Fruit fly (Drosophila melanogaster) whole organism, embryonic: ENCODE measurements around the gene Cnb.
A peak's percentile ranks its signal among the peaks of the same experiment; 100 is the strongest.

Experiments
- B-H1 ChIP-seq: fragments of 200-800 bp; sonication (Bioruptor generic); IDR thresholded peaks from 3 replicates; pipeline ENCODE4 v1.3.6; 2022; ENCODE audit warnings: missing biosample characterization, missing genetic modification characterization
- BEAF-32 ChIP-seq: fragments of 200-800 bp; sonication (Bioruptor generic); optimal IDR thresholded peaks from 3 replicates; lab custom pipeline; 2017; ENCODE audit warnings: missing biosample characterization, missing genetic modification characterization, mild to moderate bottlenecking, moderate library complexity, missing genetic modification reagents
- Bdp1 ChIP-seq: fragments of 200-800 bp; sonication (Bioruptor generic); optimal IDR thresholded peaks from 3 replicates; lab custom pipeline; 2016; ENCODE audit warnings: missing biosample characterization, missing genetic modification characterization
- CG10565 ChIP-seq: fragments of 200-800 bp; sonication (Bioruptor generic); optimal IDR thresholded peaks from 3 replicates; lab custom pipeline; 2016; ENCODE audit warnings: missing biosample characterization, mild to moderate bottlenecking, missing genetic modification characterization
- CG15514 ChIP-seq: fragments of 200-800 bp; sonication (Bioruptor generic); optimal IDR thresholded peaks from 3 replicates; lab custom pipeline; 2017; ENCODE audit warnings: missing biosample characterization, missing genetic modification characterization, mild to moderate bottlenecking, moderate library complexity, missing genetic modification reagents
- CG17186 ChIP-seq: fragments of 200-800 bp; sonication (Bioruptor generic); optimal IDR thresholded peaks from 3 replicates; lab custom pipeline; 2017; ENCODE audit warnings: missing biosample characterization, missing genetic modification reagents, missing genetic modification characterization
- CG17829 ChIP-seq: fragments of 200-800 bp; optimal IDR thresholded peaks from 2 replicates; lab custom pipeline; 2019; ENCODE audit warnings: missing biosample characterization, mild to moderate bottlenecking, missing genetic modification characterization, moderate library complexity
- CG18476 ChIP-seq: fragments of 200-800 bp; sonication (Bioruptor generic); optimal IDR thresholded peaks from 2 replicates; lab custom pipeline; 2016; ENCODE audit warnings: missing biosample characterization, mild to moderate bottlenecking, missing genetic modification characterization
- CG30403 ChIP-seq: fragments of 200-800 bp; sonication (Bioruptor generic); optimal IDR thresholded peaks from 3 replicates; lab custom pipeline; 2016; ENCODE audit warnings: missing biosample characterization, missing genetic modification characterization
- CG32772 ChIP-seq: fragments of 200-800 bp; sonication (Bioruptor generic); IDR thresholded peaks from 2 replicates; pipeline ENCODE4 v1.3.6; 2022; ENCODE audit warnings: missing biosample characterization, missing genetic modification characterization
- CG5245 ChIP-seq: fragments of 200-800 bp; sonication (Bioruptor generic); optimal IDR thresholded peaks from 3 replicates; lab custom pipeline; 2016; ENCODE audit warnings: missing biosample characterization, missing genetic modification characterization
- CG6272 ChIP-seq: fragments of 200-800 bp; sonication (Bioruptor generic); IDR thresholded peaks from 2 replicates; pipeline ENCODE4 v1.3.6; 2022; ENCODE audit warnings: missing biosample characterization, missing genetic modification characterization
- CG6791 ChIP-seq: fragments of 200-800 bp; sonication (Bioruptor generic); IDR thresholded peaks from 3 replicates; pipeline ENCODE4 v1.3.6; 2022; ENCODE audit warnings: missing biosample characterization, missing genetic modification characterization; ENCODE audit not compliant: partially characterized antibody
- CG7987 ChIP-seq: fragments of 200-800 bp; sonication (Bioruptor generic); optimal IDR thresholded peaks from 2 replicates; lab custom pipeline; 2018; ENCODE audit warnings: missing biosample characterization, mild to moderate bottlenecking, missing genetic modification characterization, moderate library complexity
- CG8944 ChIP-seq: fragments of 200-800 bp; sonication (Bioruptor generic); optimal IDR thresholded peaks from 3 replicates; lab custom pipeline; 2016; ENCODE audit warnings: missing biosample characterization, missing genetic modification characterization
- CHES-1-like ChIP-seq: fragments of 200-800 bp; sonication (Bioruptor generic); optimal IDR thresholded peaks from 2 replicates; lab custom pipeline; 2016; ENCODE audit warnings: missing biosample characterization, missing genetic modification characterization
- Camta ChIP-seq: fragments of 200-800 bp; sonication (Bioruptor generic); optimal IDR thresholded peaks from 2 replicates; lab custom pipeline; 2016; ENCODE audit warnings: missing biosample characterization, missing genetic modification characterization
- CrebB ChIP-seq: fragments of 200-800 bp; sonication (Bioruptor generic); optimal IDR thresholded peaks from 3 replicates; lab custom pipeline; 2018; ENCODE audit warnings: missing biosample characterization, mild to moderate bottlenecking, missing genetic modification characterization
- Dip3 ChIP-seq: fragments of 200-800 bp; sonication (Bioruptor generic); optimal IDR thresholded peaks from 3 replicates; lab custom pipeline; 2016; ENCODE audit warnings: missing biosample characterization, missing genetic modification characterization
- Doc3 ChIP-seq: fragments of 200-800 bp; sonication (Bioruptor generic); IDR thresholded peaks from 3 replicates; pipeline ENCODE4 v1.3.6; 2022; ENCODE audit warnings: missing biosample characterization, missing genetic modification characterization; ENCODE audit not compliant: partially characterized antibody
- HLH3B ChIP-seq: fragments of 200-800 bp; sonication (Bioruptor generic); IDR thresholded peaks from 2 replicates; pipeline ENCODE4 v1.3.6; 2022; ENCODE audit warnings: missing biosample characterization, missing genetic modification characterization
- HmgD ChIP-seq: fragments of 200-800 bp; sonication (Bioruptor generic); optimal IDR thresholded peaks from 3 replicates; lab custom pipeline; 2016; ENCODE audit warnings: missing biosample characterization, missing genetic modification characterization
- HmgZ ChIP-seq: fragments of 200-800 bp; sonication (Bioruptor generic); optimal IDR thresholded peaks from 2 replicates; lab custom pipeline; 2018; ENCODE audit warnings: missing biosample characterization, mild to moderate bottlenecking, missing genetic modification characterization
- Hmx ChIP-seq: fragments of 200-800 bp; sonication (Bioruptor generic); optimal IDR thresholded peaks from 2 replicates; lab custom pipeline; 2016; ENCODE audit warnings: missing biosample characterization, missing genetic modification characterization
- Hr51 ChIP-seq, 2 experiments: fragments of 200-800 bp; sonication (Bioruptor generic); optimal IDR thresholded peaks; 2 replicates in 1 of 2; 3 replicates in 1 of 2; lab custom pipeline; 2016 to 2018; ENCODE audit warnings: missing biosample characterization in 2 of 2, missing genetic modification characterization in 2 of 2, mild to moderate bottlenecking in 1 of 2, moderate library complexity in 1 of 2
- Lpt ChIP-seq: fragments of >200 bp; optimal IDR thresholded peaks from 2 replicates; lab custom pipeline; 2018; ENCODE audit warnings: missing biosample characterization, missing genetic modification characterization
- NC2β ChIP-seq: fragments of 200-800 bp; sonication (Bioruptor generic); optimal IDR thresholded peaks from 2 replicates; lab custom pipeline; 2016; ENCODE audit warnings: missing biosample characterization, missing genetic modification characterization
- Sin3A ChIP-seq: fragments of >200 bp; optimal IDR thresholded peaks from 2 replicates; lab custom pipeline; 2018
- Spps ChIP-seq: fragments of 200-800 bp; sonication (Bioruptor generic); optimal IDR thresholded peaks from 2 replicates; lab custom pipeline; 2018; ENCODE audit warnings: missing biosample characterization, mild to moderate bottlenecking, missing genetic modification characterization
- Taf1 ChIP-seq: fragments of 200-800 bp; sonication (Bioruptor generic); IDR thresholded peaks from 2 replicates; pipeline ENCODE4 v1.3.6; 2022; ENCODE audit warnings: missing biosample characterization, missing genetic modification characterization
- ash1 ChIP-seq: fragments of 200-800 bp; sonication (Bioruptor generic); optimal IDR thresholded peaks from 2 replicates; lab custom pipeline; 2018; ENCODE audit warnings: missing biosample characterization, mild to moderate bottlenecking, missing genetic modification characterization
- bbx ChIP-seq: fragments of 200-800 bp; sonication (Bioruptor generic); IDR thresholded peaks from 2 replicates; pipeline ENCODE4 v1.3.6; 2022; ENCODE audit warnings: missing biosample characterization, missing genetic modification characterization; ENCODE audit not compliant: partially characterized antibody
- bsh ChIP-seq, 2 experiments: fragments of 200-800 bp; sonication (Bioruptor generic); optimal IDR thresholded peaks; 2 replicates each; lab custom pipeline; 2017 to 2018; ENCODE audit warnings: mild to moderate bottlenecking in 2 of 2, missing biosample characterization in 2 of 2, missing genetic modification characterization in 2 of 2, moderate library complexity in 1 of 2
- da ChIP-seq: fragments of 200-800 bp; sonication (Bioruptor generic); optimal IDR thresholded peaks from 2 replicates; lab custom pipeline; 2016; ENCODE audit warnings: missing biosample characterization, missing genetic modification characterization
- dan ChIP-seq: fragments of 200-800 bp; sonication (Bioruptor generic); IDR thresholded peaks from 2 replicates; pipeline ENCODE4 v1.3.6; 2022; ENCODE audit warnings: missing biosample characterization, missing genetic modification characterization
- disco-r ChIP-seq: fragments of 200-800 bp; sonication (Bioruptor generic); optimal IDR thresholded peaks from 2 replicates; lab custom pipeline; 2016; ENCODE audit warnings: missing biosample characterization, missing genetic modification characterization
- ewg ChIP-seq: fragments of 200-800 bp; sonication (Bioruptor generic); optimal IDR thresholded peaks from 3 replicates; lab custom pipeline; 2017; ENCODE audit warnings: mild to moderate bottlenecking, missing biosample characterization, missing genetic modification reagents, missing genetic modification characterization
- exex ChIP-seq: fragments of 200-800 bp; sonication (Bioruptor generic); optimal IDR thresholded peaks from 4 replicates; lab custom pipeline; 2018; ENCODE audit warnings: missing biosample characterization, mild to moderate bottlenecking, missing genetic modification characterization, moderate library complexity
- gfzf ChIP-seq: fragments of 200-800 bp; sonication (Bioruptor generic); optimal IDR thresholded peaks from 2 replicates; lab custom pipeline; 2016; ENCODE audit warnings: missing biosample characterization, mild to moderate bottlenecking, missing genetic modification characterization, moderate library complexity
- hbn ChIP-seq: fragments of 200-800 bp; sonication (Bioruptor generic); IDR thresholded peaks from 2 replicates; pipeline ENCODE4 v1.3.6; 2022; ENCODE audit warnings: missing biosample characterization, missing genetic modification characterization; ENCODE audit not compliant: partially characterized antibody
- ind ChIP-seq: fragments of 200-800 bp; sonication (Bioruptor generic); optimal IDR thresholded peaks from 3 replicates; lab custom pipeline; 2016; ENCODE audit warnings: missing biosample characterization, missing genetic modification characterization
- jumu ChIP-seq: fragments of 200-800 bp; sonication (Bioruptor generic); optimal IDR thresholded peaks from 3 replicates; lab custom pipeline; 2016; ENCODE audit warnings: missing biosample characterization, missing genetic modification characterization
- knrl ChIP-seq: fragments of 200-800 bp; sonication (Bioruptor generic); IDR thresholded peaks from 3 replicates; pipeline ENCODE4 v1.3.6; 2022; ENCODE audit warnings: missing biosample characterization, missing genetic modification characterization; ENCODE audit not compliant: partially characterized antibody
- prd ChIP-seq, 3 experiments: fragments of >200 bp in 2 of 3; fragments of 200-800 bp in 1 of 3; sonication (Bioruptor generic) in 1 of 3; optimal IDR thresholded peaks in 2 of 3; IDR thresholded peaks in 1 of 3; 2 replicates in 2 of 3; 3 replicates in 1 of 3; pipeline versions ENCODE4 v1.3.6 to Lab custom; 2017 to 2022; ENCODE audit warnings: missing biosample characterization in 1 of 3, missing genetic modification characterization in 1 of 3
- pum ChIP-seq: fragments of 200-800 bp; sonication (Bioruptor generic); optimal IDR thresholded peaks from 2 replicates; lab custom pipeline; 2016; ENCODE audit warnings: missing biosample characterization, missing genetic modification characterization
- tgo ChIP-seq: fragments of 200-800 bp; sonication (Bioruptor generic); IDR thresholded peaks from 3 replicates; pipeline ENCODE4 v1.3.6; 2022; ENCODE audit warnings: missing biosample characterization, missing genetic modification characterization
- trem ChIP-seq: fragments of 200-800 bp; optimal IDR thresholded peaks from 3 replicates; lab custom pipeline; 2019; ENCODE audit warnings: missing biosample characterization, mild to moderate bottlenecking, missing genetic modification characterization, moderate library complexity
- usp ChIP-seq: fragments of >200 bp; optimal IDR thresholded peaks from 2 replicates; lab custom pipeline; 2017; ENCODE audit warnings: missing biosample characterization, missing genetic modification characterization
- z ChIP-seq: fragments of 200-800 bp; sonication (Bioruptor generic); IDR thresholded peaks from 3 replicates; pipeline ENCODE4 v1.3.6; 2022; ENCODE audit warnings: missing biosample characterization, missing genetic modification characterization

Cnb gene

DNA sequence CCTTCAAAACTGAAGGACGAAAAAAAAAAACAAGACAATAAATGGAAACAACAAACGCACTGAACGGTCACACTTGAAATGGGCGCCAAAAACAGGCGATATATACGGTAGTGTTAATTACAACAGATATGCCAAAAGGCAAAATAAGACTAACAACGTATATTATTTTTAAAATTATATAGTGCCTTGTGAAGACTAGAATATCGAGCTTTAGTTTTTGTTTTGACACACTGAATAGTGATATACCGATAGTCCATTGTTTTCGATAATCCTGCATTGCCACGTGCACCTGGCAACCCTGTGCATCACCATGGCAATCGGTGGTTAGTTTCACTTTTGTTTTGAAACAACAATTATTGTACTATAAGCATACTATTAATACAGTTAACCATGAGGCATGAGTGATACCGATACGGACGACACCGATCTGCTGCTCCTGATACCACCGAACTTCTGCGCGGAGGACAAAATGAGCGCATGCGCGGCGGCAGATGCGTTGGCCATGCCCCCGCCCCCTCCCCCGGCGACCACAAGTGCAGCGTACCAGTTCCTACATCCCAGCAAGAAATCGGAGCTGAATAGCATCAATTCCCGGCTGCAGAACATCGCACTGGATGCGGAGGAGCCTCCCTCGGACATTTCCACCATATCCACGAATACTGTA is at the start of gene Cnb, which contains the start of gene mu2:
Gene Cnb (plus strand): TSS at position 103 of the 664 bp plus-strand sequence.
Gene mu2 (minus strand): TSS at position 13 of the 664 bp plus-strand sequence.
- TF ChIP-seq usp (GFP tag; lab: Kevin White, UChicago) (no peak), gfzf (GFP tag; lab: Kevin White, UChicago) (peak; percentile 60), CG30403 (GFP tag; lab: Kevin White, UChicago) (no peak), CG15514 (GFP tag; lab: Kevin White, UChicago) (peak; percentile 80), ewg (peak; percentile 86), tgo (GFP tag; lab: Robert Waterston, UW) (no peak), ind (GFP tag; lab: Kevin White, UChicago) (no peak), NC2β (GFP tag; lab: Kevin White, UChicago) (no peak), Spps (no peak), Doc3 (peak; percentile 83), CG8944 (GFP tag; lab: Kevin White, UChicago) (peak; percentile 4), CG17186 (GFP tag; lab: Kevin White, UChicago) (peak; percentile 34), Hr51 (GFP tag; optimal IDR thresholded peaks at IDR 0.05; lab: Kevin White, UChicago) (peak in 1 of 2 experiments; percentile 13), BEAF-32 (peak; percentile 89), CG6272 (GFP tag; lab: Robert Waterston, UW) (no peak), prd (optimal IDR thresholded peaks at IDR 0.05; lab: Kevin White, UChicago) (no peak), prd (GFP tag; IDR thresholded peaks at IDR 0.05; lab: Robert Waterston, UW) (0 out of 3 replicates have a peak, but pooled peaks have one; percentile 18), da (no peak), ash1 (no peak), CG32772 (GFP tag; lab: Robert Waterston, UW) (peak; percentile 11; the same call in 1 of the 2 replicates), Dip3 (GFP tag; lab: Kevin White, UChicago) (peak; percentile 15), CrebB (no peak), CG5245 (GFP tag; lab: Kevin White, UChicago) (no peak), knrl (GFP tag; lab: Robert Waterston, UW) (peak; percentile 79), CG10565 (no peak), Bdp1 (GFP tag; lab: Kevin White, UChicago) (peak; percentile 10), trem (peak; percentile 79), CG6791 (GFP tag; lab: Robert Waterston, UW) (peak; percentile 60), disco-r (GFP tag; lab: Kevin White, UChicago) (no peak), Taf1 (GFP tag; lab: Robert Waterston, UW) (no peak), CHES-1-like (GFP tag; lab: Kevin White, UChicago) (no peak), hbn (peak; percentile 82), HmgD (GFP tag; lab: Kevin White, UChicago) (no peak), HmgZ (tag; lab: Kevin White, UChicago) (peak; percentile 21), Camta (GFP tag; lab: Kevin White, UChicago) (no peak), B-H1 (no peak), bbx (peak; percentile 62), Lpt (no peak), bsh (GFP tag; optimal IDR thresholded peaks at IDR 0.05; lab: Kevin White, UChicago) (no peak), CG18476 (GFP tag; lab: Kevin White, UChicago) (peak; percentile 2), CG7987 (GFP tag; lab: Kevin White, UChicago) (no peak), z (no peak), exex (tag; lab: Kevin White, UChicago) (no peak), jumu (peak; percentile 20), Hmx (GFP tag; lab: Kevin White, UChicago) (no peak), dan (GFP tag; lab: Robert Waterston, UW) (no peak), CG17829 (no peak), Sin3A (lab: Kevin White, UChicago) (peak; percentile 90), pum (GFP tag; lab: Kevin White, UChicago) (peak; percentile 16), HLH3B (no peak)
